Fruit fly (Drosophila melanogaster) whole organism, pupa: Measurements from ENCODE around the gene CG10730.
A peak's percentile ranks its signal among the peaks of the same experiment; 100 is the strongest.

Experiments
- CG12605 ChIP-seq: fragments of 200-800 bp; sonication (Bioruptor generic); IDR thresholded peaks from 2 replicates; pipeline ENCODE4 v1.3.6; 2022; ENCODE audit warnings: missing biosample characterization, missing genetic modification characterization
- CG15710 ChIP-seq: fragments of 200-800 bp; sonication (Bioruptor generic); optimal IDR thresholded peaks from 2 replicates; lab custom pipeline; 2018; ENCODE audit warnings: missing biosample characterization, mild to moderate bottlenecking, missing genetic modification characterization, moderate library complexity
- CG17806 ChIP-seq: fragments of 200-800 bp; sonication (Bioruptor generic); optimal IDR thresholded peaks from 2 replicates; lab custom pipeline; 2018; ENCODE audit warnings: missing biosample characterization, mild to moderate bottlenecking, missing genetic modification characterization, moderate library complexity
- CG4496 ChIP-seq: fragments of 200-800 bp; sonication (Bioruptor generic); IDR thresholded peaks from 3 replicates; pipeline ENCODE4 v1.3.6; 2022; ENCODE audit warnings: missing biosample characterization, missing genetic modification characterization
- Ets98B ChIP-seq: fragments of 200-800 bp; sonication (Bioruptor generic); IDR thresholded peaks from 2 replicates; pipeline ENCODE4 v1.3.6; 2022; ENCODE audit warnings: missing biosample characterization, missing genetic modification characterization
- Pif1A ChIP-seq: fragments of 200-800 bp; sonication (Bioruptor generic); optimal IDR thresholded peaks from 3 replicates; lab custom pipeline; 2016; ENCODE audit warnings: missing biosample characterization, missing genetic modification characterization
- Pif1B ChIP-seq: fragments of 200-800 bp; sonication (Bioruptor generic); optimal IDR thresholded peaks from 3 replicates; lab custom pipeline; 2016; ENCODE audit warnings: missing biosample characterization, missing genetic modification characterization
- gl ChIP-seq: fragments of 200-800 bp; sonication (Bioruptor generic); optimal IDR thresholded peaks from 2 replicates; lab custom pipeline; 2018; ENCODE audit warnings: missing biosample characterization, mild to moderate bottlenecking, missing genetic modification characterization

DNA sequence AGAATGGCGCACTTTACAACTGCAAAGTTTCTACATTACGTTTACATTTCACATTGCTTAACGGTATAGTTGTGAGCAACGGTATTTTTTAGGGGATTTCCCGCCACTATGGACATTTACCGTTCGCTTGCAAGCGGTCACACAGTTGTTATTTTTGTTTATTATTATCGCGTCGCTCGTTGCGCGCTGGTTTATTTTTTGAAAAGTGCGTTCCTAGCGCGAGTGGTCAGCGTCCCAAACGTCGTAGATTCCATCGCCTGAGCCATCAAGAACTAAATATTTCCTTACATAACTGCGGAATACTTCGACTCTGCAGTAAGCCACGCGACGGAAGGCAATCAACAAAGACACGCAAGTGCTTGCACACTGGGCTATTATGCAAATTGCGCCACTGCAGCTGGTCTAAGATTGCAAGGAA lies 5.8 kb downstream of the CG10730 start, which contains the start of gene bwa:
- TF ChIP-seq CG12605 (GFP tag; lab: Robert Waterston, UW), result no peak
- no peak for TF ChIP-seq CG17806 (tag; lab: Kevin White, UChicago)
- no peak for TF ChIP-seq CG15710 (tag; lab: Kevin White, UChicago)
- TF ChIP-seq Ets98B (GFP tag; lab: Robert Waterston, UW), result no peak; the same call in 1 of the 2 replicates
- no peak for TF ChIP-seq CG4496 (GFP tag; lab: Robert Waterston, UW)
- peak; percentile 19 for TF ChIP-seq gl (tag; lab: Kevin White, UChicago)
- no peak for TF ChIP-seq Pif1A (GFP tag; lab: Kevin White, UChicago)
- TF ChIP-seq Pif1B (GFP tag; lab: Kevin White, UChicago), result no peak
